Worm (Caenorhabditis elegans) whole organism, young adult: ENCODE measurements around the gene cdc-25.3.
A peak's percentile ranks its signal among the peaks of the same experiment; 100 is the strongest.

Experiments
- B0019.2 ChIP-seq: fragments of 200-800 bp; sonication (Bioruptor generic); conservative IDR thresholded peaks from 2 replicates; pipeline ENCODE4 v1.3.6; 2022; ENCODE audit warnings: missing genetic modification reagents, missing genetic modification characterization, missing compliant biosample characterization
- C06A6.2 ChIP-seq: fragments of 200-800 bp; sonication (Bioruptor generic); conservative IDR thresholded peaks from 2 replicates; pipeline ENCODE4 v1.3.6; 2022; ENCODE audit warnings: missing genetic modification characterization, missing compliant biosample characterization
- C17E4.6 ChIP-seq: fragments of 200-800 bp; sonication (Bioruptor generic); IDR thresholded peaks from 2 replicates; pipeline ENCODE4 v1.3.6; 2022; ENCODE audit warnings: missing genetic modification reagents, missing genetic modification characterization, missing compliant biosample characterization
- F33H1.4 ChIP-seq: fragments of 200-800 bp; sonication (Bioruptor generic); IDR thresholded peaks from 2 replicates; pipeline ENCODE4 v1.3.6; 2022; ENCODE audit warnings: missing genetic modification reagents, missing genetic modification characterization, missing compliant biosample characterization
- F39B2.1 ChIP-seq: fragments of 200-800 bp; sonication (Bioruptor generic); IDR thresholded peaks from 2 replicates; pipeline ENCODE4 v1.3.6; 2022; ENCODE audit warnings: missing genetic modification reagents, missing genetic modification characterization, missing compliant biosample characterization
- F55B11.4 ChIP-seq: sonication (generic microtip); optimal IDR thresholded peaks from 2 replicates; lab custom pipeline; 2016; ENCODE audit warnings: missing compliant biosample characterization, missing genetic modification characterization, borderline replicate concordance; ENCODE audit not compliant: insufficient read depth
- F57A8.1 ChIP-seq: fragments of 200-800 bp; sonication (Bioruptor generic); optimal IDR thresholded peaks from 2 replicates; lab custom pipeline; 2018; ENCODE audit warnings: mild to moderate bottlenecking, missing genetic modification characterization, moderate library complexity, missing compliant biosample characterization
- Y53F4B.3 ChIP-seq: fragments of 200-800 bp; sonication (Bioruptor generic); IDR thresholded peaks from 2 replicates; pipeline ENCODE4 v1.3.6; 2022; ENCODE audit warnings: missing genetic modification reagents, missing genetic modification characterization, missing compliant biosample characterization
- Y56A3A.18 ChIP-seq: fragments of 200-800 bp; sonication (Bioruptor generic); IDR thresholded peaks from 2 replicates; pipeline ENCODE4 v1.3.6; 2022; ENCODE audit warnings: missing genetic modification reagents, missing genetic modification characterization, missing compliant biosample characterization
- Y67H2A.10 ChIP-seq: fragments of 200-800 bp; sonication (Bioruptor generic); conservative IDR thresholded peaks from 2 replicates; pipeline ENCODE4 v1.3.6; 2022; ENCODE audit warnings: missing genetic modification reagents, missing genetic modification characterization, missing compliant biosample characterization
- athp-1 ChIP-seq: sonication (generic microtip); optimal IDR thresholded peaks from 2 replicates; lab custom pipeline; 2017; ENCODE audit warnings: mild to moderate bottlenecking, missing genetic modification characterization, missing compliant biosample characterization
- attf-3 ChIP-seq: fragments of 200-800 bp; sonication (Bioruptor generic); conservative IDR thresholded peaks from 2 replicates; pipeline ENCODE4 v1.3.6; 2022; ENCODE audit warnings: missing genetic modification reagents, missing genetic modification characterization, missing compliant biosample characterization
- attf-6 ChIP-seq: fragments of 200-800 bp; sonication (Bioruptor generic); IDR thresholded peaks from 2 replicates; pipeline ENCODE4 v1.3.6; 2022; ENCODE audit warnings: missing genetic modification reagents, missing genetic modification characterization, missing compliant biosample characterization
- ceh-40 ChIP-seq: fragments of 200-800 bp; sonication (Bioruptor generic); IDR thresholded peaks from 2 replicates; pipeline ENCODE4 v1.3.6; 2022; ENCODE audit warnings: missing genetic modification characterization, missing compliant biosample characterization
- ceh-58 ChIP-seq: fragments of 200-800 bp; sonication (Bioruptor generic); IDR thresholded peaks from 2 replicates; pipeline ENCODE4 v1.3.6; 2022; ENCODE audit warnings: missing genetic modification characterization, missing compliant biosample characterization
- dpl-1 ChIP-seq: fragments of 150-350 bp; optimal IDR thresholded peaks from 2 replicates; lab custom pipeline; 2014; ENCODE audit warnings: missing biosample characterization, missing genetic modification reagents, missing genetic modification characterization
- efl-1 ChIP-seq: fragments of 150-350 bp; optimal IDR thresholded peaks from 2 replicates; lab custom pipeline; 2014; ENCODE audit warnings: missing biosample characterization, missing genetic modification reagents, missing genetic modification characterization
- egrh-3 ChIP-seq: fragments of 200-800 bp; sonication (Bioruptor generic); IDR thresholded peaks from 2 replicates; pipeline ENCODE4 v1.3.6; 2022; ENCODE audit warnings: missing genetic modification reagents, missing genetic modification characterization, missing compliant biosample characterization
- gei-17 ChIP-seq: fragments of 200-800 bp; sonication (Bioruptor generic); optimal IDR thresholded peaks from 2 replicates; lab custom pipeline; 2018; ENCODE audit warnings: mild to moderate bottlenecking, missing genetic modification characterization, missing compliant biosample characterization
- hmg-1.2 ChIP-seq: fragments of 200-800 bp; sonication (Bioruptor generic); IDR thresholded peaks from 2 replicates; pipeline ENCODE4 v1.3.6; 2022; ENCODE audit warnings: missing genetic modification reagents, missing genetic modification characterization, missing compliant biosample characterization
- hrde-1 ChIP-seq: sonication (generic microtip); optimal IDR thresholded peaks from 2 replicates; lab custom pipeline; 2016; ENCODE audit warnings: missing genetic modification characterization, mild to moderate bottlenecking, missing compliant biosample characterization, moderate library complexity, missing genotype, missing genetic modification reagents, borderline replicate concordance
- lin-35 ChIP-seq, 3 experiments: fragments of 150-350 bp in 2 of 3; sonication (generic microtip) in 1 of 3; optimal IDR thresholded peaks; 2 replicates each; lab custom pipeline; 2014 to 2018; ENCODE audit warnings: missing biosample characterization in 3 of 3, missing genetic modification characterization in 3 of 3, missing genetic modification reagents in 3 of 3
- lin-54 ChIP-seq: fragments of 200-800 bp; sonication (Bioruptor generic); optimal IDR thresholded peaks from 2 replicates; lab custom pipeline; 2018; ENCODE audit warnings: mild to moderate bottlenecking, missing genetic modification characterization, missing compliant biosample characterization
- mcd-1 ChIP-seq: fragments of 200-800 bp; sonication (Bioruptor generic); IDR thresholded peaks from 2 replicates; pipeline ENCODE4 v1.3.6; 2022; ENCODE audit warnings: missing genetic modification reagents, missing genetic modification characterization, missing compliant biosample characterization
- nfyb-1 ChIP-seq: fragments of 200-800 bp; sonication (Bioruptor generic); IDR thresholded peaks from 2 replicates; pipeline ENCODE4 v1.3.6; 2022; ENCODE audit warnings: missing genetic modification reagents, missing genetic modification characterization, missing compliant biosample characterization
- nhr-90 ChIP-seq: sonication (generic microtip); optimal IDR thresholded peaks from 2 replicates; lab custom pipeline; 2016; ENCODE audit warnings: missing genotype, mild to moderate bottlenecking, missing genetic modification characterization, missing compliant biosample characterization
- pbrm-1 ChIP-seq: fragments of 200-800 bp; sonication (Bioruptor generic); IDR thresholded peaks from 2 replicates; pipeline ENCODE4 v1.3.6; 2022; ENCODE audit warnings: missing genetic modification reagents, missing genetic modification characterization, missing compliant biosample characterization
- rcor-1 ChIP-seq: fragments of 200-800 bp; sonication (Bioruptor generic); IDR thresholded peaks from 2 replicates; pipeline ENCODE4 v1.3.6; 2022; ENCODE audit warnings: missing genetic modification reagents, missing genetic modification characterization, missing compliant biosample characterization
- snpc-3.4 ChIP-seq: sonication (generic microtip); optimal IDR thresholded peaks from 2 replicates; lab custom pipeline; 2017; ENCODE audit warnings: missing genetic modification characterization, mild to moderate bottlenecking, missing compliant biosample characterization, antibody characterized with exemption, moderate library complexity, missing genotype, missing genetic modification reagents
- tbp1 ChIP-seq: fragments of 200-800 bp; sonication (Bioruptor generic); optimal IDR thresholded peaks from 2 replicates; lab custom pipeline; 2018; ENCODE audit warnings: mild to moderate bottlenecking, missing genetic modification characterization, missing compliant biosample characterization
- zfh-2 ChIP-seq: fragments of 200-800 bp; sonication (Bioruptor generic); conservative IDR thresholded peaks from 2 replicates; pipeline ENCODE4 v1.3.6; 2022; ENCODE audit warnings: missing genetic modification reagents, missing genetic modification characterization, missing compliant biosample characterization
- ztf-6 ChIP-seq: fragments of 200-800 bp; sonication (Bioruptor generic); IDR thresholded peaks from 2 replicates; pipeline ENCODE4 v1.3.6; 2022; ENCODE audit warnings: missing genetic modification reagents, missing genetic modification characterization, missing compliant biosample characterization

cdc-25.3 gene

DNA sequence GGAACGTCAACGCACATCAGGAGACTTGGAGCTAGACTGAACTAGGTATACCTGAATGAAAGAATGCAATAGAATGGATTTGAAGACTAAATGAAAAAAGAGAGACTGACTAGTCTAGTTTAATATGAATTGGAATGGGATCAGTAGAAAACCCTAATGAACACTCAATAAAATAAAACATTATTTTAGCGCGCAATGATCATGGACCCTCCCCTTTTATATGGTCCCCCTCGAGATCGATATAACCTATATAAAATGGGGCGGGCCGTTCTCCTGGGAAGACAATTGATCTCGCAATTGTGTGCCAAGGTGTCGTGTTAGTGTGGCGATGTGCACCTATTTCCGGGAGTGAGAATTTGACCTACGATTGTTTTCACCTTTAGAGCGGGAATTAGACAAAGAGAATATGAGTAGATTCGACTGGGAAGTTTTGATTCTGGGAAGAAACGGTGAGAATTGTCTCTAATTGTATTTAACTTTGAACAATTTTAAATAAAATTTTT, at the start of gene cdc-25.3 (continued):
- TF ChIP-seq ztf-6 (GFP tag; lab: Robert Waterston, UW) (no peak), Y67H2A.10 (GFP tag; lab: Robert Waterston, UW) (no peak), nhr-90 (tag; lab: Kevin White, UChicago) (no peak), attf-3 (GFP tag; lab: Robert Waterston, UW) (no peak), hrde-1 (tag; lab: Kevin White, UChicago) (no peak), C06A6.2 (GFP tag; lab: Robert Waterston, UW) (no peak), tbp1 (GFP tag; lab: Kevin White, UChicago) (no peak), C17E4.6 (no peak), B0019.2 (no peak), Y53F4B.3 (GFP tag; lab: Robert Waterston, UW) (no peak)

DNA sequence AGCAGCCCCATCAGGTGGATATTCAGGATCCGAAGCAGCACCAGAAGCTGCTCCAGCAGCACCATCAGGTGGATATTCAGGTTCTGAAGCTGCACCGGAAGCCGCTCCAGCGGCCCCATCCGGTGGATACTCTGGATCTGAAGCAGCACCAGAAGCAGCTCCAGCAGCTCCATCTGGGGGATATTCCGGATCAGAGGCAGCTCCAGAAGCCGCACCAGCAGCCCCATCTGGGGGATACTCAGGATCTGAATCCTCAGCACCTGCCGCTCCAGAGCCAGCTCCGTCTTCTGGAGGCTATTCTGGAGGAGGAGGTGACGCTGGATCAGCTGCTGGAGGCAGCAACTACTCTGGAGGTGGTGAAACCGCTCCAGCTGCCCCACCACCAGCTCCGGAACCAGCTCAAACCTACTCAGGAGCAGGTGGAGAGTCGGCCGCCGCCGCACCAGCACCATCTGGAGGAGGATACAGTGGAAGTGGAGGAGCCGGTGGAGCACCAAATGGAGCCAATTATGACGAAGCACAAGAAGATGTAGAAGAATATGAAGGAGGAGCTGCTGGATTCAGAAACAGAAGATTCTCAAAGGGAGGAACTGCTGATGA, 47.1 kb upstream of the cdc-25.3 start:
- peak; percentile 84 for TF ChIP-seq zfh-2 (GFP tag; lab: Robert Waterston, UW)
- peak; percentile 94 for TF ChIP-seq egrh-3 (GFP tag; lab: Robert Waterston, UW)
- no peak for TF ChIP-seq dpl-1 (GFP tag; lab: Kevin White, UChicago)
- TF ChIP-seq F57A8.1 = no peak

DNA sequence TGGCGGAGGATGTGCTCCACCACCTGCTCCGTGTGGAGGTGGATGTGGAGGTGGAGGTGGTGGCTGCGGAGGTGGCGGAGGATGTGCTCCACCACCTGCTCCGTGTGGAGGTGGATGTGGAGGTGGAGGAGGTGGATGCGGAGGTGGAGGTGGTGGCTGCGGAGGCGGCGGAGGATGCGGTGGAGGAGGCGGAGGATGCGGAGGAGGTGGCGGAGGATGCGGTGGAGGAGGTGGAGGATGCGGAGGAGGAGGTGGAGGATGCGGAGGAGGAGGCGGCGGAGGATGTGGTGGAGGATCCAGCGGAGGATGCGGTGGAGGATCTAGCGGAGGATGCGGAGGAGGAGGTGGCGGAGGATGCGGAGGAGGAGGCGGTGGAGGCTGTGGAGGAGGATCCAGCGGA, 44.7 kb upstream of the cdc-25.3 start:
- TF ChIP-seq zfh-2 (GFP tag; lab: Robert Waterston, UW) (peak; percentile 93), pbrm-1 (GFP tag; lab: Robert Waterston, UW) (0 out of 2 replicates have a peak, but pooled peaks have one; percentile 20), F39B2.1 (GFP tag; lab: Robert Waterston, UW) (no peak), mcd-1 (peak; percentile 60; the same call in 1 of the 2 replicates), egrh-3 (GFP tag; lab: Robert Waterston, UW) (peak; percentile 99), athp-1 (tag; lab: Kevin White, UChicago) (no peak), nfyb-1 (GFP tag; lab: Robert Waterston, UW) (0 out of 2 replicates have a peak, but pooled peaks have one; percentile 54)

DNA sequence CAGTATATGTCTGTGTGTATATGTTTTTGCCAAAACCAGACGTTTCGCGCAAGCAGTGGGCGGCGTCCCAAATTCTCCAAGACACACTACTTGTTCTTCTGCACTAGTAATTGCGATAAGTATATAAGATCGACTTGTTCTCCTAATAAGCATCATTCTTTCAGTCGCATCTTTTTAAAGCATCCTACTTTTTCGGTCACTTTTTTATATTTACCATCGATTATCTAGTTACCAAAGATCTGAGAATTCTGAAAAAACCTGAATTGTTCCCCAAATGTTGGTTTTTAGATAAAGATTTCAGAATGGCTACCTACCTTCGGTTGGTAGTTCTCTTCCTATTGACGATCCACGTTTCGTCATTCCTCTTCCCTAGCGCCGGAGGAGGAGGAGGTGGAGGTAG, 44.3 kb upstream of the cdc-25.3 start, which contains the start of gene grl-25:
TSS of gene grl-25 (plus strand) at position 301 of the 400 bp plus-strand sequence.
- TF ChIP-seq lin-35 (GFP tag; optimal IDR thresholded peaks at IDR 0.05; lab: Kevin White, UChicago) = no peak
- no peak for TF ChIP-seq efl-1
- TF ChIP-seq ceh-58 = no peak
- no peak for TF ChIP-seq ztf-6 (GFP tag; lab: Robert Waterston, UW)
- TF ChIP-seq tbp1 (GFP tag; lab: Kevin White, UChicago) = no peak
- no peak for TF ChIP-seq egrh-3 (GFP tag; lab: Robert Waterston, UW)
- no peak for TF ChIP-seq Y56A3A.18 (GFP tag; lab: Robert Waterston, UW)
- TF ChIP-seq F55B11.4 (tag; lab: Kevin White, UChicago) = no peak
- TF ChIP-seq ceh-40 = no peak
- no peak for TF ChIP-seq snpc-3.4 (tag; lab: Kevin White, UChicago)
- TF ChIP-seq zfh-2 (GFP tag; lab: Robert Waterston, UW) = no peak
- TF ChIP-seq gei-17 = no peak
- TF ChIP-seq F33H1.4 (GFP tag; lab: Robert Waterston, UW) = no peak

DNA sequence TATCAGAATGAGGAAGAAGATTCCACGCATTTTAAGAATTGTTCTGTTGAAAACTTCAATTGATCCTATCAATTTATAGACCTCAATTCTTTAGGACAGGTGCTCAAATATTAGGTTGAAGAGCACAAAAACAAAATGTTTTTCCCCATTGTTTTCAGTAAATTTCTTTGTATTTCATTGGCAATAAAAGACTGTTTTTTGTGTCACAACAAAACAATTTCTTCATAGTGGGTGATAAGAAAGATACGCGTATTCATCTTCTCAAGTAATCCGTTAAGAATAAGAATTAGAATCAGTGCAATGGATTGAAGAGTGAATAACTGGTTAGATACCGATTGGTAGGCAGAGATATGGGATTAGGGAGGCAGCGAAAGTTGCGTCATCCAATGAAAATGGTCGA, 42.9 kb upstream of the cdc-25.3 start, which contains the start of gene ZK643.6:
TSS of gene ZK643.6 (minus strand) at position 101 of the 400 bp plus-strand sequence.
- no peak for TF ChIP-seq hmg-1.2 (GFP tag; lab: Robert Waterston, UW)
- TF ChIP-seq lin-54 (GFP tag; lab: Kevin White, UChicago) = no peak
- TF ChIP-seq attf-6 = no peak
- TF ChIP-seq rcor-1 = no peak
